Fruit fly (Drosophila melanogaster) whole organism, embryonic: Measurements from ENCODE around the gene CG4594.

Experiments used
- B-H2 ChIP-seq: fragments of 200-800 bp; sonication (Bioruptor generic); optimal IDR thresholded peaks from 2 replicates; lab custom pipeline; 2018; ENCODE audit warnings: missing biosample characterization, mild to moderate bottlenecking, missing genetic modification characterization
- Bgb ChIP-seq: fragments of 200-800 bp; sonication (Bioruptor generic); IDR thresholded peaks from 2 replicates; pipeline ENCODE4 v1.3.6; 2022; ENCODE audit warnings: missing biosample characterization, missing genetic modification characterization; ENCODE audit not compliant: partially characterized antibody
- CG10267 ChIP-seq: fragments of 200-800 bp; sonication (Bioruptor generic); optimal IDR thresholded peaks from 2 replicates; lab custom pipeline; 2018; ENCODE audit warnings: missing biosample characterization, mild to moderate bottlenecking, missing genetic modification characterization, moderate library complexity
- CG11093 ChIP-seq: fragments of 200-800 bp; sonication (Bioruptor generic); IDR thresholded peaks from 3 replicates; pipeline ENCODE4 v1.3.6; 2022; ENCODE audit warnings: missing biosample characterization, missing genetic modification characterization
- CG11695 ChIP-seq: fragments of 200-800 bp; sonication (Bioruptor generic); IDR thresholded peaks from 3 replicates; pipeline ENCODE4 v1.3.6; 2022; ENCODE audit warnings: missing biosample characterization, missing genetic modification characterization
- CG12071 ChIP-seq: fragments of 200-800 bp; sonication (Bioruptor generic); optimal IDR thresholded peaks from 3 replicates; lab custom pipeline; 2018; ENCODE audit warnings: missing biosample characterization, mild to moderate bottlenecking, missing genetic modification characterization
- CG12219 ChIP-seq: fragments of 200-800 bp; sonication (Bioruptor generic); optimal IDR thresholded peaks from 3 replicates; lab custom pipeline; 2018; ENCODE audit warnings: missing biosample characterization, mild to moderate bottlenecking, missing genetic modification characterization
- CG12299 ChIP-seq: fragments of 200-800 bp; sonication (Bioruptor generic); optimal IDR thresholded peaks from 2 replicates; lab custom pipeline; 2018; ENCODE audit warnings: missing biosample characterization, mild to moderate bottlenecking, missing genetic modification characterization
- CG12391 ChIP-seq: fragments of 200-800 bp; sonication (Bioruptor generic); optimal IDR thresholded peaks from 3 replicates; lab custom pipeline; 2018; ENCODE audit warnings: missing biosample characterization, mild to moderate bottlenecking, missing genetic modification characterization, moderate library complexity
- CG13287 ChIP-seq: fragments of 200-800 bp; sonication (Bioruptor generic); IDR thresholded peaks from 2 replicates; pipeline ENCODE4 v1.3.6; 2022; ENCODE audit warnings: missing biosample characterization, missing genetic modification characterization; ENCODE audit not compliant: partially characterized antibody
- CG13424 ChIP-seq: fragments of 200-800 bp; sonication (Bioruptor generic); optimal IDR thresholded peaks from 2 replicates; lab custom pipeline; 2019; ENCODE audit warnings: missing biosample characterization, mild to moderate bottlenecking, missing genetic modification characterization, moderate library complexity
- CG16863 ChIP-seq: fragments of 200-800 bp; sonication (Bioruptor generic); optimal IDR thresholded peaks from 3 replicates; lab custom pipeline; 2016; ENCODE audit warnings: missing biosample characterization, missing genetic modification characterization
- CG18262 ChIP-seq: fragments of 200-800 bp; optimal IDR thresholded peaks from 3 replicates; lab custom pipeline; 2019; ENCODE audit warnings: missing biosample characterization, mild to moderate bottlenecking, missing genetic modification characterization, moderate library complexity
- CG2129 ChIP-seq: fragments of 200-800 bp; sonication (Bioruptor generic); IDR thresholded peaks from 2 replicates; pipeline ENCODE4 v1.3.6; 2022; ENCODE audit warnings: missing biosample characterization, missing genetic modification characterization; ENCODE audit not compliant: partially characterized antibody
- CG31365 ChIP-seq: fragments of 200-800 bp; sonication (Bioruptor generic); optimal IDR thresholded peaks from 2 replicates; lab custom pipeline; 2018; ENCODE audit warnings: missing biosample characterization, mild to moderate bottlenecking, missing genetic modification characterization
- CG34224 ChIP-seq: fragments of 200-800 bp; sonication (Bioruptor generic); IDR thresholded peaks from 3 replicates; pipeline ENCODE4 v1.3.6; 2022; ENCODE audit warnings: missing biosample characterization, missing genetic modification characterization; ENCODE audit not compliant: partially characterized antibody
- CG3838 ChIP-seq: fragments of 200-800 bp; sonication (Bioruptor generic); optimal IDR thresholded peaks from 3 replicates; lab custom pipeline; 2016; ENCODE audit warnings: missing biosample characterization, missing genetic modification characterization
- CG4707 ChIP-seq: fragments of 200-800 bp; sonication (Bioruptor generic); optimal IDR thresholded peaks from 2 replicates; lab custom pipeline; 2018; ENCODE audit warnings: missing biosample characterization, mild to moderate bottlenecking, missing genetic modification characterization, moderate library complexity
- CG4730 ChIP-seq: fragments of 200-800 bp; sonication (Bioruptor generic); IDR thresholded peaks from 2 replicates; pipeline ENCODE4 v1.3.6; 2022; ENCODE audit warnings: missing biosample characterization, missing genetic modification characterization
- CG4820 ChIP-seq: fragments of 200-800 bp; sonication (Bioruptor generic); optimal IDR thresholded peaks from 3 replicates; lab custom pipeline; 2016; ENCODE audit warnings: missing biosample characterization, missing genetic modification characterization
- CG5245 ChIP-seq: fragments of 200-800 bp; sonication (Bioruptor generic); optimal IDR thresholded peaks from 3 replicates; lab custom pipeline; 2016; ENCODE audit warnings: missing biosample characterization, missing genetic modification characterization
- CG7786 ChIP-seq: fragments of 200-800 bp; sonication (Bioruptor generic); optimal IDR thresholded peaks from 2 replicates; lab custom pipeline; 2016; ENCODE audit warnings: missing biosample characterization, missing genetic modification characterization
- CG8924 ChIP-seq: fragments of 200-800 bp; optimal IDR thresholded peaks from 3 replicates; lab custom pipeline; 2019; ENCODE audit warnings: missing biosample characterization, mild to moderate bottlenecking, missing genetic modification characterization, moderate library complexity
- CG9876 ChIP-seq: fragments of 200-800 bp; sonication (Bioruptor generic); optimal IDR thresholded peaks from 2 replicates; lab custom pipeline; 2016; ENCODE audit warnings: missing biosample characterization, missing genetic modification characterization
- D ChIP-seq, 2 experiments: fragments of 200-800 bp in 1 of 2; fragments of >200 bp in 1 of 2; sonication (Bioruptor generic) in 1 of 2; optimal IDR thresholded peaks; 2 replicates in 1 of 2; 3 replicates in 1 of 2; lab custom pipeline; 2017; ENCODE audit warnings: mild to moderate bottlenecking in 1 of 2, missing biosample characterization in 1 of 2, missing genetic modification characterization in 1 of 2, missing genetic modification reagents in 1 of 2
- Hand ChIP-seq: fragments of 200-800 bp; sonication (Bioruptor generic); optimal IDR thresholded peaks from 2 replicates; lab custom pipeline; 2017; ENCODE audit warnings: mild to moderate bottlenecking, missing biosample characterization, missing genetic modification reagents, missing genetic modification characterization
- Kr ChIP-seq: fragments of 200-800 bp; sonication (Bioruptor generic); optimal IDR thresholded peaks from 2 replicates; lab custom pipeline; 2017; ENCODE audit warnings: missing biosample characterization, mild to moderate bottlenecking, missing genetic modification characterization
- NC2β ChIP-seq: fragments of 200-800 bp; sonication (Bioruptor generic); optimal IDR thresholded peaks from 2 replicates; lab custom pipeline; 2016; ENCODE audit warnings: missing biosample characterization, missing genetic modification characterization
- Oaz ChIP-seq: fragments of 200-800 bp; sonication (Bioruptor generic); IDR thresholded peaks from 2 replicates; pipeline ENCODE4 v1.3.6; 2022; ENCODE audit warnings: missing biosample characterization, missing genetic modification characterization
- Optix ChIP-seq: fragments of 200-800 bp; sonication (Bioruptor generic); IDR thresholded peaks from 3 replicates; pipeline ENCODE4 v1.3.6; 2022; ENCODE audit warnings: missing biosample characterization, missing genetic modification characterization
- Spps ChIP-seq: fragments of 200-800 bp; sonication (Bioruptor generic); optimal IDR thresholded peaks from 2 replicates; lab custom pipeline; 2018; ENCODE audit warnings: missing biosample characterization, mild to moderate bottlenecking, missing genetic modification characterization
- Tbp ChIP-seq: fragments of >200 bp; optimal IDR thresholded peaks from 2 replicates; lab custom pipeline; 2018; ENCODE audit warnings: missing biosample characterization, missing genetic modification characterization
- ara ChIP-seq: fragments of 200-800 bp; sonication (Bioruptor generic); IDR thresholded peaks from 2 replicates; pipeline ENCODE4 v1.3.6; 2022; ENCODE audit warnings: missing biosample characterization, missing genetic modification characterization
- bab2 ChIP-seq: fragments of 200-800 bp; sonication (Bioruptor generic); optimal IDR thresholded peaks from 2 replicates; lab custom pipeline; 2016; ENCODE audit warnings: missing biosample characterization, missing genetic modification characterization
- cas ChIP-seq: fragments of 200-800 bp; sonication (Bioruptor generic); IDR thresholded peaks from 2 replicates; pipeline ENCODE4 v1.3.6; 2022; ENCODE audit warnings: missing biosample characterization, missing genetic modification characterization
- cato ChIP-seq: fragments of 200-800 bp; sonication (Bioruptor generic); optimal IDR thresholded peaks from 2 replicates; lab custom pipeline; 2016; ENCODE audit warnings: missing biosample characterization, missing genetic modification characterization, borderline replicate concordance
- chm ChIP-seq: fragments of 200-800 bp; sonication (Bioruptor generic); IDR thresholded peaks from 2 replicates; pipeline ENCODE4 v1.3.6; 2022; ENCODE audit warnings: missing biosample characterization, missing genetic modification characterization
- esg ChIP-seq: fragments of 200-800 bp; sonication (Bioruptor generic); conservative IDR thresholded peaks from 2 replicates; pipeline ENCODE4 v1.3.6; 2022; ENCODE audit warnings: missing biosample characterization, missing genetic modification characterization
- ftz-f1 ChIP-seq: fragments of 200-800 bp; sonication (Bioruptor generic); optimal IDR thresholded peaks from 2 replicates; lab custom pipeline; 2016; ENCODE audit warnings: missing biosample characterization, missing genetic modification characterization
- gcm2 ChIP-seq: fragments of 200-800 bp; sonication (Bioruptor generic); optimal IDR thresholded peaks from 2 replicates; lab custom pipeline; 2016; ENCODE audit warnings: missing biosample characterization, missing genetic modification characterization
- ind ChIP-seq: fragments of 200-800 bp; sonication (Bioruptor generic); optimal IDR thresholded peaks from 3 replicates; lab custom pipeline; 2016; ENCODE audit warnings: missing biosample characterization, missing genetic modification characterization
- otp ChIP-seq: fragments of 200-800 bp; sonication (Bioruptor generic); IDR thresholded peaks from 3 replicates; pipeline ENCODE4, ENCODE4 v1.3.6; 2022; ENCODE audit warnings: missing biosample characterization, missing genetic modification characterization
- ranshi ChIP-seq: fragments of 200-800 bp; sonication (Bioruptor generic); IDR thresholded peaks from 2 replicates; pipeline ENCODE4 v1.3.6; 2022; ENCODE audit warnings: missing biosample characterization, missing genetic modification characterization
- sens-2 ChIP-seq: fragments of 200-800 bp; sonication (Bioruptor generic); IDR thresholded peaks from 2 replicates; pipeline ENCODE4 v1.3.6; 2022; ENCODE audit warnings: missing biosample characterization, missing genetic modification characterization
- so ChIP-seq: fragments of 200-800 bp; sonication (Bioruptor generic); IDR thresholded peaks from 3 replicates; pipeline ENCODE4 v1.3.6; 2022; ENCODE audit warnings: missing biosample characterization, missing genetic modification characterization
- ssp ChIP-seq: fragments of 200-800 bp; sonication (Bioruptor generic); IDR thresholded peaks from 2 replicates; pipeline ENCODE4 v1.3.6; 2022; ENCODE audit warnings: missing biosample characterization, missing genetic modification characterization
- ttk ChIP-seq: fragments of 200-800 bp; sonication (Bioruptor generic); IDR thresholded peaks from 2 replicates; pipeline ENCODE4 v2.1.2; 2022; ENCODE audit warnings: missing biosample characterization, missing genetic modification characterization
- unpg ChIP-seq: fragments of 200-800 bp; sonication (Bioruptor generic); optimal IDR thresholded peaks from 3 replicates; lab custom pipeline; 2018; ENCODE audit warnings: missing biosample characterization, mild to moderate bottlenecking, missing genetic modification characterization, moderate library complexity
- usp ChIP-seq: fragments of >200 bp; optimal IDR thresholded peaks from 2 replicates; lab custom pipeline; 2017; ENCODE audit warnings: missing biosample characterization, missing genetic modification characterization
- vvl ChIP-seq: fragments of 200-800 bp; sonication (Bioruptor generic); IDR thresholded peaks from 2 replicates; pipeline ENCODE4 v1.3.6; 2022; ENCODE audit warnings: missing biosample characterization, missing genetic modification characterization
- yki ChIP-seq: fragments of >200 bp; optimal IDR thresholded peaks from 3 replicates; lab custom pipeline; 2018

The CG4594 gene

DNA sequence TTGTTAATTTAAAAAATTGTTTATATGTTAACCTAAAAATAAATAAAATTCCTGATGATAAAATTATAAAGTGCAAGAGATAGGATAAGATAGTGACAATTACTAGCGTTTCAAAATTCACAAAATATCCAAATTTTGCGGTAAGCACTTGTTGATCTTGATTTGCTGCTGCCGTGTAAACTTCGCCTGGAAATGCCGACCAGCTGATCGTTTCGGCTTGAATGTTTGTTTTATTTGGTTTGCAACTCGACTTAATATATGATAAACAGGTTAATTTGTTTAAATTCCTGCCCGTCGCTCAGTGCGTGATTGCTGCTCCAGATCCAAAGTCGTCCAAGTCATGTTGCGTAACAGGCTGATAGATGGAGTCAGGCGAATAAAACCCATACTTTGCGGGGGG, 1.4 kb downstream of the CG4594 start, which contains the start of gene CG4592 (continued):
- TF ChIP-seq ranshi (GFP tag; lab: Robert Waterston, UW) (peak; percentile 66), otp (GFP tag; lab: Robert Waterston, UW) (peak; percentile 67; the same call in 1 of the 3 replicates), CG9876 (no peak), CG16863 (GFP tag; lab: Kevin White, UChicago) (peak; percentile 39), CG31365 (peak; percentile 11), cas (0 out of 2 replicates have a peak, but pooled peaks have one; percentile 37), Bgb (GFP tag; lab: Robert Waterston, UW) (no peak), Oaz (GFP tag; lab: Robert Waterston, UW) (no peak; the same call in 1 of the 2 replicates), D (optimal IDR thresholded peaks at IDR 0.05; lab: Kevin White, UChicago) (no peak), D (GFP tag; optimal IDR thresholded peaks at IDR 0.05; lab: Kevin White, UChicago) (no peak), CG4820 (GFP tag; lab: Kevin White, UChicago) (peak; percentile 99), CG12391 (tag; lab: Kevin White, UChicago) (peak; percentile 70), ind (peak; percentile 27), ttk (GFP tag; lab: Robert Waterston, UW) (no peak), so (GFP tag; lab: Robert Waterston, UW) (0 out of 3 replicates have a peak, but pooled peaks have one; percentile 21), NC2β (peak; percentile 25), Kr (no peak), sens-2 (GFP tag; lab: Robert Waterston, UW) (no peak), Spps (tag; lab: Kevin White, UChicago) (peak; percentile 22), CG2129 (GFP tag; lab: Robert Waterston, UW) (no peak), Tbp (GFP tag; lab: Kevin White, UChicago) (no peak), CG7786 (GFP tag; lab: Kevin White, UChicago) (no peak), CG11093 (no peak), yki (lab: Kevin White, UChicago) (no peak), CG3838 (GFP tag; lab: Kevin White, UChicago) (peak; percentile 5), CG18262 (tag; lab: Kevin White, UChicago) (no peak), CG4707 (GFP tag; lab: Kevin White, UChicago) (no peak), CG13424 (no peak), CG12219 (peak; percentile 66), usp (no peak), Optix (GFP tag; lab: Robert Waterston, UW) (0 out of 3 replicates have a peak, but pooled peaks have one; percentile 34), vvl (GFP tag; lab: Robert Waterston, UW) (peak; percentile 86), Hand (GFP tag; lab: Kevin White, UChicago) (peak; percentile 6), CG4730 (GFP tag; lab: Robert Waterston, UW) (no peak), CG34224 (GFP tag; lab: Robert Waterston, UW) (0 out of 3 replicates have a peak, but pooled peaks have one; percentile 29), B-H2 (peak; percentile 52), CG13287 (GFP tag; lab: Robert Waterston, UW) (peak; percentile 40; the same call in 1 of the 2 replicates), CG10267 (tag; lab: Kevin White, UChicago) (peak; percentile 50), chm (GFP tag; lab: Robert Waterston, UW) (peak; percentile 90), ssp (peak; percentile 14; the same call in 1 of the 2 replicates), cato (GFP tag; lab: Kevin White, UChicago) (peak; percentile 24), CG8924 (tag; lab: Kevin White, UChicago) (peak; percentile 75), esg (GFP tag; lab: Robert Waterston, UW) (no peak), CG5245 (GFP tag; lab: Kevin White, UChicago) (peak; percentile 48), ara (GFP tag; lab: Robert Waterston, UW) (peak; percentile 53; the same call in 1 of the 2 replicates), bab2 (GFP tag; lab: Kevin White, UChicago) (peak; percentile 22), CG11695 (GFP tag; lab: Robert Waterston, UW) (peak; percentile 39; the same call in 1 of the 3 replicates), CG12071 (GFP tag; lab: Kevin White, UChicago) (peak; percentile 30), ftz-f1 (GFP tag; lab: Kevin White, UChicago) (peak; percentile 23), gcm2 (peak; percentile 17), unpg (GFP tag; lab: Kevin White, UChicago) (no peak), CG12299 (tag; lab: Kevin White, UChicago) (peak; percentile 19)
